Fruit fly (Drosophila melanogaster) whole organism: Measurements from ENCODE around the gene Alr.

Experiments
- CG8478 ChIP-seq: fragments of >200 bp; optimal IDR thresholded peaks from 2 replicates; lab custom pipeline; 2018; ENCODE audit warnings: inconsistent platforms
- Dll ChIP-seq: fragments of >200 bp; optimal IDR thresholded peaks from 2 replicates; lab custom pipeline; 2017
- EcR ChIP-seq, 2 experiments: fragments of >200 bp; optimal IDR thresholded peaks; 2 replicates each; lab custom pipeline; 2017; ENCODE audit warnings: missing biosample characterization in 2 of 2, missing genetic modification characterization in 2 of 2, missing genetic modification reagents in 2 of 2
- pan ChIP-seq: fragments of >200 bp; optimal IDR thresholded peaks from 2 replicates; lab custom pipeline; 2017
- psq ChIP-seq: fragments of >200 bp; optimal IDR thresholded peaks from 2 replicates; lab custom pipeline; 2017

- TF ChIP-seq psq, result no peak
- no peak for TF ChIP-seq EcR (GFP tag; optimal IDR thresholded peaks at IDR 0.05; lab: Kevin White, UChicago)
- TF ChIP-seq CG8478 (lab: Kevin White, UChicago), result no peak
- TF ChIP-seq pan (lab: Kevin White, UChicago), result no peak
- no peak for TF ChIP-seq Dll (lab: Kevin White, UChicago)
Observed at dm6 chrX:19735270-19735669, 12.8 kb upstream of the Alr start, which contains the start of gene CG14234.
